6 worm cellular contexts compared by ENCODE assay signal in the genomic region with DNA sequence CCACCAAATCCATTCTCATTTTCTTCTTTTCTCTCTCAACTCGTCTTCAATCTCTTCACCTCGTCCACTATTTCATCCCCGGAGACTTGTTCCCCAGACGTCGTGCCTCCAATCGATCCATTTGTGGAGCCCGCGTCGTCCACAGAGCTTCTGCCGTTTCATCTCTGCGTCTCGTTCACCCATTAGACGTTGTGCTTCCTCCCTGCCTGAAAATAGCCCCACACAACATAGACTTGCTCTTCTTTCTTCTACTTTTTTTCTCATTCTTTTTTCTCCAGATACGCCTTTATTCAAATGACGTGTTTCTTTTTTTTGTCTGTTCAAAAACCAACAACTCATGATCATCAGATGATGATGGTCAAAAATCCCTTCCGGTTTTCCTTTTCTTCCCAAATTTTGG.
A peak's percentile ranks its signal among the peaks of the same experiment; 100 is the strongest.
TF ChIP-seq lines count a peak whose summit lies in the region.

No protein-coding gene starts in this region.

TF ChIP-seq in whole organism, L1 larva, 84 proteins besides CTCF, POLR2A, EP300 and RAD21 (continued from another document and continues in another):
- no peak for TF ChIP-seq lin-13 (GFP tag; optimal IDR thresholded peaks at IDR 0.05; lab: Kevin White, UChicago)
- TF ChIP-seq jun-1 (tag; optimal IDR thresholded peaks at IDR 0.05; lab: Kevin White, UChicago), result peak; percentile 17
- peak; percentile 51 for TF ChIP-seq isw-1 (GFP tag; IDR thresholded peaks at IDR 0.05; lab: Robert Waterston, UW)
- peak in 1 of 2 experiments; percentile 41 for TF ChIP-seq lin-35 (GFP tag; optimal IDR thresholded peaks at IDR 0.05; lab: Kevin White, UChicago)
- no peak for TF ChIP-seq sup-37 (GFP tag; optimal IDR thresholded peaks at IDR 0.05; lab: Kevin White, UChicago)
- peak; percentile 94 for TF ChIP-seq lin-14 (GFP tag; optimal IDR thresholded peaks at IDR 0.05; lab: Kevin White, UChicago)
- peak; percentile 45 to 64 (median 57) for TF ChIP-seq ceh-82 (tag; optimal IDR thresholded peaks at IDR 0.05; lab: Kevin White, UChicago)
- no peak for TF ChIP-seq aly-2 (tag; optimal IDR thresholded peaks at IDR 0.05; lab: Kevin White, UChicago)
- TF ChIP-seq hpl-2 (GFP tag; optimal IDR thresholded peaks at IDR 0.05; lab: Kevin White, UChicago), result no peak
- TF ChIP-seq aha-1 (tag; optimal IDR thresholded peaks at IDR 0.05; lab: Kevin White, UChicago), result no peak
- TF ChIP-seq hlh-17 (GFP tag; optimal IDR thresholded peaks at IDR 0.05; lab: Kevin White, UChicago; ENCODE audit: borderline replicate concordance), result no peak
- TF ChIP-seq pag-3 (tag; optimal IDR thresholded peaks at IDR 0.05; lab: Kevin White, UChicago; ENCODE audit: borderline replicate concordance, insufficient read depth), result no peak
- peak; percentile 80 for TF ChIP-seq fkh-10 (GFP tag; optimal IDR thresholded peaks at IDR 0.05; lab: Kevin White, UChicago)
- no peak for TF ChIP-seq nhr-84 (tag; optimal IDR thresholded peaks at IDR 0.05; lab: Kevin White, UChicago)
- 0 out of 2 replicates have a peak, but pooled peaks have one; percentile 36 for TF ChIP-seq mab-9 (GFP tag; IDR thresholded peaks at IDR 0.05; lab: Robert Waterston, UW)
- peak; percentile 64 for TF ChIP-seq nhr-47 (tag; optimal IDR thresholded peaks at IDR 0.05; lab: Kevin White, UChicago)
- peak; percentile 43 for TF ChIP-seq pax-3 (tag; optimal IDR thresholded peaks at IDR 0.05; lab: Kevin White, UChicago)
- TF ChIP-seq lin-15B (tag; optimal IDR thresholded peaks at IDR 0.05; lab: Kevin White, UChicago), result no peak
- TF ChIP-seq ceh-90 (tag; optimal IDR thresholded peaks at IDR 0.05; lab: Kevin White, UChicago), result no peak
- TF ChIP-seq swsn-7 (tag; optimal IDR thresholded peaks at IDR 0.05; lab: Kevin White, UChicago), result peak; percentile 61

TF ChIP-seq in whole organism, L2 larva, 48 proteins besides CTCF, POLR2A, EP300 and RAD21 (continued from another document and continues in another):
- TF ChIP-seq ZK546.5 (tag; optimal IDR thresholded peaks at IDR 0.05; lab: Kevin White, UChicago) (no peak), egl-27 (tag; optimal IDR thresholded peaks at IDR 0.05; lab: Kevin White, UChicago) (peak; percentile 79), R02D3.7 (tag; optimal IDR thresholded peaks at IDR 0.05; lab: Kevin White, UChicago) (no peak), sma-9 (GFP tag; optimal IDR thresholded peaks at IDR 0.05; lab: Kevin White, UChicago) (peak; percentile 67), sma-9 (tag; optimal IDR thresholded peaks at IDR 0.05; lab: Kevin White, UChicago) (no peak), nhr-25 (tag; optimal IDR thresholded peaks at IDR 0.05; lab: Kevin White, UChicago) (no peak), nhr-237 (tag; optimal IDR thresholded peaks at IDR 0.05; lab: Kevin White, UChicago) (no peak), lin-11 (tag; optimal IDR thresholded peaks at IDR 0.05; lab: Kevin White, UChicago) (peak; percentile 42), snpc-4 (tag; optimal IDR thresholded peaks at IDR 0.05; lab: Kevin White, UChicago) (peak; percentile 26), nhr-129 (tag; optimal IDR thresholded peaks at IDR 0.05; lab: Kevin White, UChicago) (peak; percentile 61), mbf-1 (tag; optimal IDR thresholded peaks at IDR 0.05; lab: Kevin White, UChicago) (no peak), Y55F3AM.14 (GFP tag; optimal IDR thresholded peaks at IDR 0.05; lab: Kevin White, UChicago) (peak; percentile 77), mdl-1 (tag; optimal IDR thresholded peaks at IDR 0.05; lab: Kevin White, UChicago) (no peak), lsy-2 (tag; optimal IDR thresholded peaks at IDR 0.05; lab: Kevin White, UChicago) (peak; percentile 32 to 75), dmd-4 (tag; optimal IDR thresholded peaks at IDR 0.05; lab: Kevin White, UChicago) (no peak), elt-1 (tag; optimal IDR thresholded peaks at IDR 0.05; lab: Kevin White, UChicago) (no peak), nhr-11 (tag; optimal IDR thresholded peaks at IDR 0.05; lab: Kevin White, UChicago) (no peak), alr-1 (tag; optimal IDR thresholded peaks at IDR 0.05; lab: Kevin White, UChicago) (no peak), ama-1 (optimal IDR thresholded peaks at IDR 0.05; lab: Kevin White, UChicago) (no peak), unc-55 (GFP tag; optimal IDR thresholded peaks at IDR 0.05; lab: Kevin White, UChicago) (peak; percentile 82), lin-39 (tag; optimal IDR thresholded peaks at IDR 0.05; lab: Kevin White, UChicago) (no peak), aly-2 (tag; optimal IDR thresholded peaks at IDR 0.05; lab: Kevin White, UChicago) (no peak), gmeb-1 (tag; optimal IDR thresholded peaks at IDR 0.05; lab: Kevin White, UChicago) (no peak)

TF ChIP-seq in whole organism, L3 larva, 47 proteins besides CTCF, POLR2A, EP300 and RAD21 (continued from another document):
- TF ChIP-seq lin-15B (tag; optimal IDR thresholded peaks at IDR 0.05; lab: Kevin White, UChicago), result peak; percentile 1

TF ChIP-seq in whole organism, L4 larva, 104 proteins besides CTCF, POLR2A, EP300 and RAD21 (continued from another document and continues in another):
- TF ChIP-seq Y48G9A.11 (GFP tag; IDR thresholded peaks at IDR 0.05; lab: Robert Waterston, UW) (no peak), arid-1 (GFP tag; conservative IDR thresholded peaks at IDR 0.05; lab: Robert Waterston, UW) (no peak), ceh-44 (GFP tag; IDR thresholded peaks at IDR 0.05; lab: Robert Waterston, UW) (no peak), T20F7.1 (GFP tag; optimal IDR thresholded peaks at IDR 0.05; lab: Kevin White, UChicago) (no peak), nhr-10 (tag; optimal IDR thresholded peaks at IDR 0.05; lab: Kevin White, UChicago) (no peak), F26F4.8 (GFP tag; conservative IDR thresholded peaks at IDR 0.05; lab: Robert Waterston, UW) (no peak), unc-62 (GFP tag; optimal IDR thresholded peaks at IDR 0.05 in 1 of 2; lab: Kevin White, UChicago) (peak in 1 of 2 experiments; percentile 66), unc-62 (tag; optimal IDR thresholded peaks at IDR 0.05; lab: Kevin White, UChicago) (no peak), gei-8 (GFP tag; optimal IDR thresholded peaks at IDR 0.05; lab: Kevin White, UChicago) (no peak), snpc-1.2 (GFP tag; IDR thresholded peaks at IDR 0.05; lab: Robert Waterston, UW) (no peak), ctbp-1 (GFP tag; IDR thresholded peaks at IDR 0.05; lab: Robert Waterston, UW) (peak; percentile 57; the same call in 1 of the 2 replicates), Y5F2A.4 (GFP tag; optimal IDR thresholded peaks at IDR 0.05; lab: Kevin White, UChicago) (no peak), ceh-20 (GFP tag; IDR thresholded peaks at IDR 0.05; lab: Robert Waterston, UW) (peak; percentile 77), nhr-76 (tag; optimal IDR thresholded peaks at IDR 0.05; lab: Kevin White, UChicago) (no peak), mdl-1 (tag; optimal IDR thresholded peaks at IDR 0.05; lab: Kevin White, UChicago) (peak in 1 of 2 experiments; percentile 5), egl-27 (tag; optimal IDR thresholded peaks at IDR 0.05; lab: Kevin White, UChicago) (no peak), zip-2 (tag; optimal IDR thresholded peaks at IDR 0.05; lab: Kevin White, UChicago) (no peak), ZK546.5 (tag; optimal IDR thresholded peaks at IDR 0.05; lab: Kevin White, UChicago) (no peak), tra-1 (GFP tag; IDR thresholded peaks at IDR 0.05; lab: Robert Waterston, UW) (no peak), ZK337.2 (GFP tag; IDR thresholded peaks at IDR 0.05; lab: Robert Waterston, UW) (no peak), aly-2 (tag; optimal IDR thresholded peaks at IDR 0.05; lab: Kevin White, UChicago) (no peak), Y105C5A.15 (GFP tag; IDR thresholded peaks at IDR 0.05; lab: Robert Waterston, UW) (no peak), nhr-25 (tag; optimal IDR thresholded peaks at IDR 0.05; lab: Kevin White, UChicago; ENCODE audit: borderline replicate concordance, insufficient read depth) (no peak), hlh-11 (tag; optimal IDR thresholded peaks at IDR 0.05; lab: Kevin White, UChicago) (peak; percentile 33), vab-7 (GFP tag; IDR thresholded peaks at IDR 0.05; lab: Robert Waterston, UW) (peak; percentile 28; the same call in 1 of the 2 replicates), fkh-10 (GFP tag; optimal IDR thresholded peaks at IDR 0.05; lab: Kevin White, UChicago) (peak; percentile 87), zfp-2 (tag; optimal IDR thresholded peaks at IDR 0.05; lab: Kevin White, UChicago) (no peak), daf-16 (GFP tag; optimal IDR thresholded peaks at IDR 0.05; lab: Kevin White, UChicago) (no peak), daf-16 (tag; optimal IDR thresholded peaks at IDR 0.05; lab: Kevin White, UChicago) (no peak), set-16 (GFP tag; IDR thresholded peaks at IDR 0.05; lab: Robert Waterston, UW) (no peak)

TF ChIP-seq in whole organism, late embryonic, 69 proteins besides CTCF, POLR2A, EP300 and RAD21 (continued from another document and continues in another):
- TF ChIP-seq syd-9 (tag; optimal IDR thresholded peaks at IDR 0.05; lab: Kevin White, UChicago), result no peak
- no peak for TF ChIP-seq sdc-2 (tag; optimal IDR thresholded peaks at IDR 0.05; lab: Kevin White, UChicago)
- no peak for TF ChIP-seq nhr-232 (tag; optimal IDR thresholded peaks at IDR 0.05; lab: Kevin White, UChicago)
- peak; percentile 20 for TF ChIP-seq ref-2 (tag; optimal IDR thresholded peaks at IDR 0.05; lab: Kevin White, UChicago)
- no peak for TF ChIP-seq ttx-3 (tag; optimal IDR thresholded peaks at IDR 0.05; lab: Kevin White, UChicago)
- no peak for TF ChIP-seq pqm-1 (tag; optimal IDR thresholded peaks at IDR 0.05; lab: Kevin White, UChicago)
- no peak for TF ChIP-seq hlh-15 (tag; optimal IDR thresholded peaks at IDR 0.05; lab: Kevin White, UChicago)
- TF ChIP-seq ceh-24 (tag; optimal IDR thresholded peaks at IDR 0.05; lab: Kevin White, UChicago), result no peak
- TF ChIP-seq ama-1 (optimal IDR thresholded peaks at IDR 0.05; lab: Kevin White, UChicago), result no peak
- peak; percentile 33 for TF ChIP-seq ceh-34 (tag; optimal IDR thresholded peaks at IDR 0.05; lab: Kevin White, UChicago)
- no peak for TF ChIP-seq ceh-6 (GFP tag; optimal IDR thresholded peaks at IDR 0.05; lab: Kevin White, UChicago)
- TF ChIP-seq C38D4.7 (GFP tag; optimal IDR thresholded peaks at IDR 0.05; lab: Kevin White, UChicago), result no peak
- TF ChIP-seq unc-86 (tag; optimal IDR thresholded peaks at IDR 0.05; lab: Kevin White, UChicago), result no peak
- no peak for TF ChIP-seq pat-9 (tag; optimal IDR thresholded peaks at IDR 0.05; lab: Kevin White, UChicago)
- no peak for TF ChIP-seq dmd-4 (tag; optimal IDR thresholded peaks at IDR 0.05; lab: Kevin White, UChicago; ENCODE audit: borderline replicate concordance)
- peak; percentile 29 for TF ChIP-seq ceh-14 (tag; optimal IDR thresholded peaks at IDR 0.05; lab: Kevin White, UChicago)
- no peak for TF ChIP-seq ceh-22 (tag; optimal IDR thresholded peaks at IDR 0.05; lab: Kevin White, UChicago)
- peak; percentile 77 for TF ChIP-seq ceh-31 (tag; optimal IDR thresholded peaks at IDR 0.05; lab: Kevin White, UChicago)
- no peak for TF ChIP-seq lin-11 (tag; optimal IDR thresholded peaks at IDR 0.05; lab: Kevin White, UChicago)
- TF ChIP-seq eyg-1 (tag; optimal IDR thresholded peaks at IDR 0.05; lab: Kevin White, UChicago), result no peak
- TF ChIP-seq pros-1 (tag; optimal IDR thresholded peaks at IDR 0.05; lab: Kevin White, UChicago), result no peak
- TF ChIP-seq ceh-45 (GFP tag; IDR thresholded peaks at IDR 0.05; lab: Robert Waterston, UW), result no peak
- no peak for TF ChIP-seq odd-2 (tag; optimal IDR thresholded peaks at IDR 0.05; lab: Kevin White, UChicago)
- no peak for TF ChIP-seq ceh-30 (tag; optimal IDR thresholded peaks at IDR 0.05; lab: Kevin White, UChicago)
- TF ChIP-seq madf-2 (tag; optimal IDR thresholded peaks at IDR 0.05; lab: Kevin White, UChicago), result no peak
- TF ChIP-seq lim-6 (tag; optimal IDR thresholded peaks at IDR 0.05; lab: Kevin White, UChicago), result no peak
- no peak for TF ChIP-seq hlh-13 (GFP tag; optimal IDR thresholded peaks at IDR 0.05; lab: Kevin White, UChicago)
- no peak for TF ChIP-seq sox-2 (GFP tag; IDR thresholded peaks at IDR 0.05; lab: Robert Waterston, UW)
- TF ChIP-seq ceh-18 (tag; optimal IDR thresholded peaks at IDR 0.05; lab: Kevin White, UChicago), result peak; percentile 13
- no peak for TF ChIP-seq F13H6.1 (tag; optimal IDR thresholded peaks at IDR 0.05; lab: Kevin White, UChicago)
- TF ChIP-seq unc-42 (tag; optimal IDR thresholded peaks at IDR 0.05; lab: Kevin White, UChicago), result peak; percentile 80
- no peak for TF ChIP-seq unc-3 (GFP tag; conservative IDR thresholded peaks at IDR 0.05; lab: Robert Waterston, UW)
- TF ChIP-seq unc-3 (tag; optimal IDR thresholded peaks at IDR 0.05; lab: Kevin White, UChicago), result peak; percentile 30

TF ChIP-seq in whole organism, young adult, 124 proteins besides CTCF, POLR2A, EP300 and RAD21 (continued from another document):
- TF ChIP-seq cebp-2 (GFP tag; IDR thresholded peaks at IDR 0.05; lab: Robert Waterston, UW) (no peak), attf-5 (GFP tag; optimal IDR thresholded peaks at IDR 0.05; lab: Kevin White, UChicago) (peak; percentile 6), atf-7 (tag; optimal IDR thresholded peaks at IDR 0.05; lab: Kevin White, UChicago) (peak; percentile 20), F55B11.4 (tag; optimal IDR thresholded peaks at IDR 0.05; lab: Kevin White, UChicago; ENCODE audit: borderline replicate concordance, insufficient read depth) (no peak), ceh-79 (tag; optimal IDR thresholded peaks at IDR 0.05; lab: Kevin White, UChicago) (no peak)
